Worm (Caenorhabditis elegans) whole organism, L3 larva: ENCODE results near the gene F46G10.2.
A peak's percentile ranks its signal among the peaks of the same experiment; 100 is the strongest.

Experiments used
- R02D3.7 ChIP-seq: fragments of 150-350 bp; optimal IDR thresholded peaks from 2 replicates; lab custom pipeline; 2014; ENCODE audit warnings: missing biosample characterization, missing genetic modification characterization
- ZK546.5 ChIP-seq: sonication (generic microtip); optimal IDR thresholded peaks from 2 replicates; lab custom pipeline; 2017; ENCODE audit warnings: missing biosample characterization, missing genetic modification characterization
- ama-1 ChIP-seq: fragments of 150-350 bp; optimal IDR thresholded peaks from 2 replicates; lab custom pipeline; 2018
- ceh-16 ChIP-seq: sonication (generic microtip); optimal IDR thresholded peaks from 2 replicates; lab custom pipeline; 2017; ENCODE audit warnings: missing biosample characterization, missing genetic modification characterization
- ceh-9 ChIP-seq: sonication (generic microtip); optimal IDR thresholded peaks from 2 replicates; lab custom pipeline; 2018; ENCODE audit warnings: missing biosample characterization, missing genetic modification characterization
- daf-12 ChIP-seq: fragments of 150-350 bp; optimal IDR thresholded peaks from 2 replicates; lab custom pipeline; 2014; ENCODE audit warnings: missing biosample characterization, missing genetic modification reagents, missing genetic modification characterization
- egl-27 ChIP-seq: sonication (generic microtip); optimal IDR thresholded peaks from 4 replicates; lab custom pipeline; 2017; ENCODE audit warnings: missing biosample characterization, missing genetic modification reagents, missing genetic modification characterization
- egl-5 ChIP-seq: fragments of 150-350 bp; optimal IDR thresholded peaks from 2 replicates; lab custom pipeline; 2017; ENCODE audit warnings: missing biosample characterization, missing genetic modification reagents, missing genetic modification characterization, inconsistent platforms
- elt-1 ChIP-seq: fragments of 150-350 bp; optimal IDR thresholded peaks from 2 replicates; lab custom pipeline; 2014; ENCODE audit warnings: missing biosample characterization, missing genetic modification characterization
- elt-2 ChIP-seq: sonication (generic microtip); optimal IDR thresholded peaks from 2 replicates; lab custom pipeline; 2016; ENCODE audit warnings: missing genetic modification reagents, mild to moderate bottlenecking, missing genetic modification characterization, missing compliant biosample characterization
- elt-3 ChIP-seq, 3 experiments: fragments of 150-350 bp in 1 of 3; sonication (generic microtip) in 2 of 3; optimal IDR thresholded peaks; 2 replicates in 2 of 3; 4 replicates in 1 of 3; lab custom pipeline; 2014 to 2017; ENCODE audit warnings: missing biosample characterization in 3 of 3, missing genetic modification characterization in 3 of 3
- eor-1 ChIP-seq, 2 experiments: fragments of 150-350 bp; optimal IDR thresholded peaks; 2 replicates each; lab custom pipeline; 2014 to 2018; ENCODE audit warnings: missing biosample characterization in 2 of 2, missing genetic modification characterization in 2 of 2
- fkh-10 ChIP-seq: sonication (generic microtip); optimal IDR thresholded peaks from 2 replicates; lab custom pipeline; 2017; ENCODE audit warnings: missing biosample characterization, missing genetic modification reagents, missing genetic modification characterization
- fos-1 ChIP-seq: fragments of 150-350 bp; optimal IDR thresholded peaks from 2 replicates; lab custom pipeline; 2014; ENCODE audit warnings: missing biosample characterization, missing genetic modification characterization
- jun-1 ChIP-seq: fragments of 150-350 bp; optimal IDR thresholded peaks from 2 replicates; lab custom pipeline; 2014; ENCODE audit warnings: missing biosample characterization, missing genetic modification reagents, missing genetic modification characterization
- lin-15B ChIP-seq: fragments of 150-350 bp; optimal IDR thresholded peaks from 2 replicates; lab custom pipeline; 2014; ENCODE audit warnings: missing biosample characterization, missing genetic modification characterization
- lin-39 ChIP-seq: fragments of 150-350 bp; optimal IDR thresholded peaks from 2 replicates; lab custom pipeline; 2018; ENCODE audit warnings: missing biosample characterization, missing genetic modification reagents, missing genetic modification characterization
- lsy-12 ChIP-seq: sonication (generic microtip); optimal IDR thresholded peaks from 2 replicates; lab custom pipeline; 2016; ENCODE audit warnings: mild to moderate bottlenecking, missing genetic modification characterization, missing compliant biosample characterization
- mdl-1 ChIP-seq: fragments of 150-350 bp; optimal IDR thresholded peaks from 2 replicates; lab custom pipeline; 2014; ENCODE audit warnings: missing biosample characterization, missing genetic modification characterization
- mml-1 ChIP-seq: fragments of 150-350 bp; sonication (generic microtip); optimal IDR thresholded peaks from 3 replicates; lab custom pipeline; 2014; ENCODE audit warnings: missing biosample characterization, missing genetic modification characterization
- nfya-1 ChIP-seq: sonication (generic microtip); optimal IDR thresholded peaks from 2 replicates; lab custom pipeline; 2017; ENCODE audit warnings: missing genetic modification characterization, mild to moderate bottlenecking, missing compliant biosample characterization, antibody characterized with exemption, moderate library complexity; ENCODE audit not compliant: insufficient read depth
- nhr-12 ChIP-seq: fragments of 150-350 bp; optimal IDR thresholded peaks from 2 replicates; lab custom pipeline; 2014; ENCODE audit warnings: missing biosample characterization, missing genetic modification characterization
- nhr-23 ChIP-seq: fragments of 150-350 bp; optimal IDR thresholded peaks from 2 replicates; lab custom pipeline; 2014; ENCODE audit warnings: missing biosample characterization, missing genetic modification reagents, missing genetic modification characterization
- nhr-237 ChIP-seq: fragments of 150-350 bp; optimal IDR thresholded peaks from 2 replicates; lab custom pipeline; 2014; ENCODE audit warnings: missing biosample characterization, missing genetic modification characterization
- nhr-25 ChIP-seq: sonication (generic microtip); optimal IDR thresholded peaks from 2 replicates; lab custom pipeline; 2017; ENCODE audit warnings: missing biosample characterization, missing genetic modification characterization
- nhr-28 ChIP-seq: fragments of 150-350 bp; optimal IDR thresholded peaks from 2 replicates; lab custom pipeline; 2014; ENCODE audit warnings: missing biosample characterization, missing genetic modification characterization
- nhr-43 ChIP-seq: sonication (generic microtip); optimal IDR thresholded peaks from 2 replicates; lab custom pipeline; 2016; ENCODE audit warnings: mild to moderate bottlenecking, missing genetic modification characterization, missing compliant biosample characterization; ENCODE audit not compliant: poor library complexity, severe bottlenecking
- nhr-67 ChIP-seq: fragments of 150-350 bp; optimal IDR thresholded peaks from 2 replicates; lab custom pipeline; 2014; ENCODE audit warnings: missing biosample characterization, missing genetic modification characterization
- nhr-76 ChIP-seq: fragments of 150-350 bp; sonication (generic microtip); optimal IDR thresholded peaks from 5 replicates; lab custom pipeline; 2014; ENCODE audit warnings: missing biosample characterization, missing genetic modification characterization
- nhr-77 ChIP-seq: fragments of 150-350 bp; optimal IDR thresholded peaks from 2 replicates; lab custom pipeline; 2014; ENCODE audit warnings: missing biosample characterization, missing genetic modification characterization
- pha-4 ChIP-seq: fragments of 150-350 bp; optimal IDR thresholded peaks from 2 replicates; lab custom pipeline; 2014; ENCODE audit warnings: missing biosample characterization, missing genetic modification reagents, missing genetic modification characterization
- pqm-1 ChIP-seq: fragments of 150-350 bp; optimal IDR thresholded peaks from 2 replicates; lab custom pipeline; 2017; ENCODE audit warnings: missing biosample characterization, missing genetic modification characterization, inconsistent platforms
- sea-2 ChIP-seq: fragments of 150-350 bp; sonication (generic microtip); optimal IDR thresholded peaks from 4 replicates; lab custom pipeline; 2014; ENCODE audit warnings: missing biosample characterization, missing genetic modification reagents, missing genetic modification characterization
- skn-1 ChIP-seq: fragments of 150-350 bp; optimal IDR thresholded peaks from 2 replicates; lab custom pipeline; 2014; ENCODE audit warnings: missing biosample characterization, missing genetic modification characterization
- snpc-4 ChIP-seq: fragments of 150-350 bp; optimal IDR thresholded peaks from 2 replicates; lab custom pipeline; 2014; ENCODE audit warnings: missing biosample characterization, missing genetic modification characterization
- unc-39 ChIP-seq: sonication (generic microtip); optimal IDR thresholded peaks from 4 replicates; lab custom pipeline; 2017; ENCODE audit warnings: missing biosample characterization, missing genetic modification characterization
- unc-62 ChIP-seq: fragments of 150-350 bp; sonication (generic microtip); optimal IDR thresholded peaks from 4 replicates; lab custom pipeline; 2014; ENCODE audit warnings: missing biosample characterization, missing genetic modification reagents, missing genetic modification characterization
- zag-1 ChIP-seq: fragments of 150-350 bp; optimal IDR thresholded peaks from 2 replicates; lab custom pipeline; 2014; ENCODE audit warnings: missing biosample characterization, missing genetic modification characterization
- ztf-11 ChIP-seq: fragments of 150-350 bp; optimal IDR thresholded peaks from 2 replicates; lab custom pipeline; 2014; ENCODE audit warnings: missing biosample characterization, missing genetic modification characterization
- ztf-4 ChIP-seq: fragments of 150-350 bp; optimal IDR thresholded peaks from 2 replicates; lab custom pipeline; 2014; ENCODE audit warnings: missing biosample characterization, missing genetic modification characterization

Gene F46G10.2

ce11 chrX:13340970-13341369 lies 18.2 kb downstream of the F46G10.2 start:
- peak; percentile 15 for TF ChIP-seq nfya-1 (tag; lab: Kevin White, UChicago)
- TF ChIP-seq nhr-237 (tag; lab: Kevin White, UChicago): no peak

- TF ChIP-seq egl-27 (tag; lab: Kevin White, UChicago) (no peak), ztf-4 (tag; lab: Kevin White, UChicago) (no peak), sea-2 (GFP tag; lab: Kevin White, UChicago) (no peak), jun-1 (tag; lab: Kevin White, UChicago) (no peak), ceh-16 (no peak), elt-2 (tag; lab: Kevin White, UChicago) (peak; percentile 64), ama-1 (no peak), nhr-12 (no peak), ZK546.5 (no peak), nhr-25 (tag; lab: Kevin White, UChicago) (no peak), eor-1 (tag; optimal IDR thresholded peaks at IDR 0.05; lab: Kevin White, UChicago) (no peak), pqm-1 (peak; percentile 37), pha-4 (tag; lab: Kevin White, UChicago) (no peak), egl-5 (no peak), mdl-1 (tag; lab: Kevin White, UChicago) (no peak), nhr-43 (tag; lab: Kevin White, UChicago) (no peak)
Observed at ce11 chrX:13341853-13342252, 19.1 kb downstream of the F46G10.2 start.

ce11 chrX:13347251-13347650 lies 24.5 kb downstream of the F46G10.2 start:
- TF ChIP-seq ztf-4 (tag; lab: Kevin White, UChicago) (no peak), lin-15B (no peak), snpc-4 (no peak), lin-39 (tag; lab: Kevin White, UChicago) (no peak), nhr-25 (tag; lab: Kevin White, UChicago) (no peak), nhr-237 (tag; lab: Kevin White, UChicago) (no peak), ceh-16 (no peak)
- TF ChIP-seq, all 47 proteins: peak for 0

- TF ChIP-seq nhr-237 (tag; lab: Kevin White, UChicago): no peak
- no peak for TF ChIP-seq unc-39 (tag; lab: Kevin White, UChicago)
- peak; percentile 96 for TF ChIP-seq nhr-43 (tag; lab: Kevin White, UChicago)
- TF ChIP-seq pha-4 (tag; lab: Kevin White, UChicago): peak; percentile 17
- no peak for TF ChIP-seq mdl-1 (tag; lab: Kevin White, UChicago)
- no peak for TF ChIP-seq nhr-67 (tag; lab: Kevin White, UChicago)
- peak; percentile 19 for TF ChIP-seq jun-1 (tag; lab: Kevin White, UChicago)
- no peak for TF ChIP-seq ceh-16
- TF ChIP-seq eor-1 (tag; optimal IDR thresholded peaks at IDR 0.05; lab: Kevin White, UChicago): no peak
- TF ChIP-seq nhr-25 (tag; lab: Kevin White, UChicago): peak; percentile 30
- TF ChIP-seq lin-15B: no peak
- TF ChIP-seq ztf-11: no peak
- no peak for TF ChIP-seq fos-1 (tag; lab: Kevin White, UChicago)
- no peak for TF ChIP-seq R02D3.7 (tag; lab: Kevin White, UChicago)
- TF ChIP-seq nhr-23 (tag; lab: Kevin White, UChicago): peak; percentile 85
- TF ChIP-seq pqm-1: peak; percentile 63
- no peak for TF ChIP-seq nhr-28
- no peak for TF ChIP-seq ama-1
- TF ChIP-seq elt-3 (tag; optimal IDR thresholded peaks at IDR 0.05; lab: Kevin White, UChicago): peak in 1 of 3 experiments; percentile 9
- TF ChIP-seq nfya-1 (tag; lab: Kevin White, UChicago): peak; percentile 58
- TF ChIP-seq fkh-10 (GFP tag; lab: Kevin White, UChicago): no peak
- TF ChIP-seq ztf-4 (tag; lab: Kevin White, UChicago): peak; percentile 45
- TF ChIP-seq zag-1: no peak
- TF ChIP-seq lsy-12: peak; percentile 23
- TF ChIP-seq nhr-76 (tag; lab: Kevin White, UChicago): no peak
- TF ChIP-seq elt-2 (tag; lab: Kevin White, UChicago): peak; percentile 64
- no peak for TF ChIP-seq nhr-77 (tag; lab: Kevin White, UChicago)
- no peak for TF ChIP-seq unc-62 (GFP tag; lab: Kevin White, UChicago)
- no peak for TF ChIP-seq daf-12 (tag; lab: Kevin White, UChicago)
- TF ChIP-seq egl-27 (tag; lab: Kevin White, UChicago): no peak
- TF ChIP-seq elt-1 (tag; lab: Kevin White, UChicago): no peak
- TF ChIP-seq sea-2 (GFP tag; lab: Kevin White, UChicago): no peak
- TF ChIP-seq mml-1 (tag; lab: Kevin White, UChicago): no peak
- TF ChIP-seq skn-1 (tag; lab: Kevin White, UChicago): peak; percentile 49
- TF ChIP-seq ceh-9: no peak
- no peak for TF ChIP-seq ZK546.5
Observed at ce11 chrX:13348417-13348816, 25.7 kb downstream of the F46G10.2 start.
